Worm (Caenorhabditis elegans): ENCODE data around the gene F53B1.8.

Gene F53B1.8

ce11 chrX:2110603-2111327, 19.3 kb downstream of the F53B1.8 start:
- TF ChIP-seq rnt-1 (tag; optimal IDR thresholded peaks at IDR 0.05): no peak
- no peak for TF ChIP-seq pros-1 (tag; optimal IDR thresholded peaks at IDR 0.05)
- TF ChIP-seq gmeb-2 (tag; optimal IDR thresholded peaks at IDR 0.05): no peak
- TF ChIP-seq ceh-18 (tag; optimal IDR thresholded peaks at IDR 0.05): no peak
- TF ChIP-seq zip-5 (tag; optimal IDR thresholded peaks at IDR 0.05): no peak
- TF ChIP-seq eyg-1 (tag; optimal IDR thresholded peaks at IDR 0.05): no peak
- no peak for TF ChIP-seq syd-9 (tag; optimal IDR thresholded peaks at IDR 0.05)
- TF ChIP-seq lim-6 (tag; optimal IDR thresholded peaks at IDR 0.05): no peak
- TF ChIP-seq ceh-22 (tag; optimal IDR thresholded peaks at IDR 0.05): no peak
- no peak for TF ChIP-seq ceh-19 (GFP tag; optimal IDR thresholded peaks at IDR 0.05)
- TF ChIP-seq lin-11 (tag; optimal IDR thresholded peaks at IDR 0.05): no peak
- no peak for TF ChIP-seq ets-4 (tag; optimal IDR thresholded peaks at IDR 0.05)
- TF ChIP-seq madf-2 (tag; optimal IDR thresholded peaks at IDR 0.05): no peak
- TF ChIP-seq mec-3 (tag; optimal IDR thresholded peaks at IDR 0.05; ENCODE audit: borderline replicate concordance): no peak
- no peak for TF ChIP-seq tbx-7 (tag; optimal IDR thresholded peaks at IDR 0.05)
- no peak for TF ChIP-seq unc-3 (GFP tag; conservative IDR thresholded peaks at IDR 0.05)
- no peak for TF ChIP-seq unc-3 (tag; optimal IDR thresholded peaks at IDR 0.05)
- TF ChIP-seq fax-1 (tag; optimal IDR thresholded peaks at IDR 0.05): no peak
- no peak for TF ChIP-seq nhr-11 (tag; optimal IDR thresholded peaks at IDR 0.05)
- TF ChIP-seq pat-9 (tag; optimal IDR thresholded peaks at IDR 0.05): no peak
- TF ChIP-seq sox-2 (GFP tag; IDR thresholded peaks at IDR 0.05): no peak

- TF ChIP-seq C38D4.7 (GFP tag; optimal IDR thresholded peaks at IDR 0.05) (no peak), npax-4 (tag; optimal IDR thresholded peaks at IDR 0.05) (no peak), hlh-15 (tag; optimal IDR thresholded peaks at IDR 0.05) (no peak), pha-4 (tag; optimal IDR thresholded peaks at IDR 0.05) (no peak), hlh-13 (GFP tag; optimal IDR thresholded peaks at IDR 0.05) (no peak), ceh-24 (tag; optimal IDR thresholded peaks at IDR 0.05) (no peak), dmd-4 (tag; optimal IDR thresholded peaks at IDR 0.05; ENCODE audit: borderline replicate concordance) (no peak), nhr-232 (tag; optimal IDR thresholded peaks at IDR 0.05) (no peak), unc-42 (tag; optimal IDR thresholded peaks at IDR 0.05) (no peak), zip-5 (tag; optimal IDR thresholded peaks at IDR 0.05) (no peak)
Observed at ce11 chrX:2108682-2109081, 21.4 kb downstream of the F53B1.8 start, which contains the start of gene F53B1.2. TSS of gene F53B1.2 (plus strand) at chrX:2108982.

- TF ChIP-seq elt-2 (tag; optimal IDR thresholded peaks at IDR 0.05) (peak; percentile 21), ceh-2 (tag; optimal IDR thresholded peaks at IDR 0.05) (peak; percentile 26), tbx-2 (tag; optimal IDR thresholded peaks at IDR 0.05) (peak; percentile 58), pax-1 (tag; optimal IDR thresholded peaks at IDR 0.05) (no peak), pha-2 (tag; optimal IDR thresholded peaks at IDR 0.05) (no peak), unc-86 (tag; optimal IDR thresholded peaks at IDR 0.05) (no peak), ceh-31 (tag; optimal IDR thresholded peaks at IDR 0.05) (peak; percentile 57), C08G9.2 (tag; optimal IDR thresholded peaks at IDR 0.05) (peak; percentile 65), K02D7.2 (tag; optimal IDR thresholded peaks at IDR 0.05) (no peak), ref-2 (tag; optimal IDR thresholded peaks at IDR 0.05) (peak; percentile 43), odd-2 (tag; optimal IDR thresholded peaks at IDR 0.05) (no peak), tbx-7 (tag; optimal IDR thresholded peaks at IDR 0.05) (peak; percentile 44)
Observed at ce11 chrX:2108182-2108581, 21.9 kb downstream of the F53B1.8 start.
